Worm (Caenorhabditis elegans) whole organism, L4/young adult: Measurements from ENCODE around the gene clh-2.

Source experiments
- dao-5 ChIP-seq: sonication (generic microtip); optimal IDR thresholded peaks from 2 replicates; lab custom pipeline; 2016; ENCODE audit warnings: missing genotype, missing genetic modification characterization, moderate library complexity, missing compliant biosample characterization
- him-1 ChIP-seq: sonication (generic microtip); optimal IDR thresholded peaks from 2 replicates; lab custom pipeline; 2016; ENCODE audit warnings: missing genotype, missing genetic modification reagents, missing genetic modification characterization, missing compliant biosample characterization

DNA sequence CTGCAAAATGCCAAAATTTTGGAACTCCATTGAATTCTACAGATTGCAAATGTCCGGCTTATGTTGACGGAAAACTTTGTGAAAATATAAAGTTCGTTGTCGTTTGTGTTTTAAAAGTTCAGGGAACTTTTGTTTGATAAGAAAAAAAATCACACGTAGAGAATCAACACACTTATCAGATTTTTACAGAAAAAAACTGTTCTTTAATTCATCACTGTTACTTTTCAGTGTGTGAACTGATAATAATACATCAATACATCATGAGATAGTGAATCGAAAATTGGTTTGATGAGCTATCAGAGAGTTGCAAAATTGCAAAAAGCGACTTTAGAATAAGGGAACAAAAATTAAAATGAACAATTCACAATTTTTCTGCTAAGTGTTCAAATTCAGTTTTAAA, 66.8 kb downstream of the clh-2 start:
- TF ChIP-seq him-1 (tag; lab: Kevin White, UChicago), result no peak
- no peak for TF ChIP-seq dao-5 (tag; lab: Kevin White, UChicago)
